Fruit fly (Drosophila melanogaster) whole organism, embryonic: Measurements from ENCODE around the gene CG31650.
A peak's percentile ranks its signal among the peaks of the same experiment; 100 is the strongest.

ENCODE experiments used
- CG1233 ChIP-seq: fragments of 200-800 bp; sonication (Bioruptor generic); optimal IDR thresholded peaks from 4 replicates; lab custom pipeline; 2018; ENCODE audit warnings: missing biosample characterization, mild to moderate bottlenecking, missing genetic modification characterization
- CG12391 ChIP-seq: fragments of 200-800 bp; sonication (Bioruptor generic); optimal IDR thresholded peaks from 3 replicates; lab custom pipeline; 2018; ENCODE audit warnings: missing biosample characterization, mild to moderate bottlenecking, missing genetic modification characterization, moderate library complexity
- CG12744 ChIP-seq: fragments of 200-800 bp; sonication (Bioruptor generic); optimal IDR thresholded peaks from 2 replicates; lab custom pipeline; 2016; ENCODE audit warnings: missing biosample characterization, missing genetic modification characterization
- CG13123 ChIP-seq: fragments of 200-800 bp; sonication (Bioruptor generic); optimal IDR thresholded peaks from 2 replicates; lab custom pipeline; 2016; ENCODE audit warnings: missing biosample characterization, missing genetic modification characterization
- CG14965 ChIP-seq: fragments of 200-800 bp; sonication (Bioruptor generic); optimal IDR thresholded peaks from 2 replicates; lab custom pipeline; 2016; ENCODE audit warnings: missing biosample characterization, missing genetic modification characterization, borderline replicate concordance
- CG17385 ChIP-seq: fragments of 200-800 bp; sonication (Bioruptor generic); optimal IDR thresholded peaks from 3 replicates; lab custom pipeline; 2018; ENCODE audit warnings: missing biosample characterization, mild to moderate bottlenecking, missing genetic modification characterization
- CG18764 ChIP-seq: fragments of 200-800 bp; sonication (Bioruptor generic); optimal IDR thresholded peaks from 3 replicates; lab custom pipeline; 2016; ENCODE audit warnings: missing biosample characterization, missing genetic modification characterization
- CG2116 ChIP-seq: fragments of 200-800 bp; sonication (Bioruptor generic); optimal IDR thresholded peaks from 3 replicates; lab custom pipeline; 2018; ENCODE audit warnings: missing biosample characterization, mild to moderate bottlenecking, missing genetic modification characterization
- CG2120 ChIP-seq: fragments of 200-800 bp; sonication (Bioruptor generic); optimal IDR thresholded peaks from 3 replicates; lab custom pipeline; 2016; ENCODE audit warnings: missing biosample characterization, missing genetic modification characterization
- CG3065 ChIP-seq: fragments of 200-800 bp; sonication (Bioruptor generic); optimal IDR thresholded peaks from 2 replicates; lab custom pipeline; 2016; ENCODE audit warnings: missing biosample characterization, missing genetic modification characterization
- CG32532 ChIP-seq: fragments of 200-800 bp; sonication (Bioruptor generic); IDR thresholded peaks from 2 replicates; pipeline ENCODE4 v1.3.6; 2022; ENCODE audit warnings: missing biosample characterization, missing genetic modification characterization
- CG3726 ChIP-seq: fragments of 200-800 bp; sonication (Bioruptor generic); IDR thresholded peaks from 3 replicates; pipeline ENCODE4, ENCODE4 v1.3.6; 2022; ENCODE audit warnings: missing biosample characterization, missing genetic modification characterization
- CG3847 ChIP-seq: fragments of 200-800 bp; sonication (Bioruptor generic); IDR thresholded peaks from 2 replicates; pipeline ENCODE4 v1.3.6; 2022; ENCODE audit warnings: missing biosample characterization, missing genetic modification characterization
- CG43689 ChIP-seq: fragments of 200-800 bp; sonication (Bioruptor generic); IDR thresholded peaks from 2 replicates; pipeline ENCODE4 v1.3.6; 2022; ENCODE audit warnings: missing biosample characterization, missing genetic modification characterization
- CG4424 ChIP-seq: fragments of 200-800 bp; sonication (Bioruptor generic); optimal IDR thresholded peaks from 3 replicates; lab custom pipeline; 2016; ENCODE audit warnings: missing biosample characterization, missing genetic modification characterization
- CG6254 ChIP-seq: fragments of 200-800 bp; sonication (Bioruptor generic); optimal IDR thresholded peaks from 3 replicates; lab custom pipeline; 2017; ENCODE audit warnings: mild to moderate bottlenecking, missing biosample characterization, missing genetic modification reagents, missing genetic modification characterization
- CG7839 ChIP-seq: fragments of 200-800 bp; sonication (Bioruptor generic); optimal IDR thresholded peaks from 3 replicates; lab custom pipeline; 2018; ENCODE audit warnings: missing biosample characterization, mild to moderate bottlenecking, missing genetic modification characterization, moderate library complexity
- CG7928 ChIP-seq: fragments of 200-800 bp; sonication (Bioruptor generic); optimal IDR thresholded peaks from 2 replicates; lab custom pipeline; 2017; ENCODE audit warnings: missing biosample characterization, mild to moderate bottlenecking, missing genetic modification characterization
- CHES-1-like ChIP-seq: fragments of 200-800 bp; sonication (Bioruptor generic); optimal IDR thresholded peaks from 2 replicates; lab custom pipeline; 2016; ENCODE audit warnings: missing biosample characterization, missing genetic modification characterization
- Doc3 ChIP-seq: fragments of 200-800 bp; sonication (Bioruptor generic); IDR thresholded peaks from 3 replicates; pipeline ENCODE4 v1.3.6; 2022; ENCODE audit warnings: missing biosample characterization, missing genetic modification characterization; ENCODE audit not compliant: partially characterized antibody
- Elba2 ChIP-seq: fragments of 200-800 bp; sonication (Bioruptor generic); optimal IDR thresholded peaks from 3 replicates; lab custom pipeline; 2016; ENCODE audit warnings: missing biosample characterization, missing genetic modification characterization
- HmgD ChIP-seq: fragments of 200-800 bp; sonication (Bioruptor generic); optimal IDR thresholded peaks from 3 replicates; lab custom pipeline; 2016; ENCODE audit warnings: missing biosample characterization, missing genetic modification characterization
- Lhr ChIP-seq: fragments of 200-800 bp; sonication (Bioruptor generic); optimal IDR thresholded peaks from 3 replicates; lab custom pipeline; 2017; ENCODE audit warnings: mild to moderate bottlenecking, missing biosample characterization, missing genetic modification reagents, missing genetic modification characterization
- MBD-R2 ChIP-seq: fragments of 200-800 bp; sonication (Bioruptor generic); IDR thresholded peaks from 2 replicates; pipeline ENCODE4 v1.3.6; 2022; ENCODE audit warnings: missing biosample characterization, missing genetic modification characterization
- MESR4 ChIP-seq: fragments of 200-800 bp; sonication (Bioruptor generic); optimal IDR thresholded peaks from 2 replicates; lab custom pipeline; 2018; ENCODE audit warnings: missing biosample characterization, mild to moderate bottlenecking, missing genetic modification characterization, moderate library complexity
- Mad ChIP-seq: fragments of 200-800 bp; sonication (Bioruptor generic); optimal IDR thresholded peaks from 2 replicates; lab custom pipeline; 2016; ENCODE audit warnings: missing biosample characterization, missing genetic modification characterization
- Six4 ChIP-seq: fragments of 200-800 bp; sonication (Bioruptor generic); optimal IDR thresholded peaks from 2 replicates; lab custom pipeline; 2016; ENCODE audit warnings: missing biosample characterization, missing genetic modification characterization
- Sry-β ChIP-seq: fragments of 200-800 bp; sonication (Bioruptor generic); optimal IDR thresholded peaks from 2 replicates; lab custom pipeline; 2018; ENCODE audit warnings: missing biosample characterization, mild to moderate bottlenecking, missing genetic modification characterization, moderate library complexity
- Trl ChIP-seq, 3 experiments: fragments of >200 bp in 2 of 3; fragments of 200-800 bp in 1 of 3; sonication (Bioruptor generic) in 1 of 3; optimal IDR thresholded peaks; 2 replicates in 1 of 3; 3 replicates in 2 of 3; lab custom pipeline; 2016 to 2017; ENCODE audit warnings: missing biosample characterization in 1 of 3, missing genetic modification characterization in 1 of 3
- ato ChIP-seq: fragments of 200-800 bp; sonication (Bioruptor generic); IDR thresholded peaks from 2 replicates; pipeline ENCODE4 v1.3.6; 2022; ENCODE audit warnings: missing biosample characterization, missing genetic modification characterization; ENCODE audit not compliant: partially characterized antibody
- bbx ChIP-seq: fragments of 200-800 bp; sonication (Bioruptor generic); IDR thresholded peaks from 2 replicates; pipeline ENCODE4 v1.3.6; 2022; ENCODE audit warnings: missing biosample characterization, missing genetic modification characterization; ENCODE audit not compliant: partially characterized antibody
- caup ChIP-seq: fragments of 200-800 bp; sonication (Bioruptor generic); optimal IDR thresholded peaks from 3 replicates; lab custom pipeline; 2017; ENCODE audit warnings: missing biosample characterization, mild to moderate bottlenecking, missing genetic modification characterization, moderate library complexity; ENCODE audit not compliant: severe bottlenecking
- chn ChIP-seq: fragments of 200-800 bp; sonication (Bioruptor generic); optimal IDR thresholded peaks from 2 replicates; lab custom pipeline; 2016; ENCODE audit warnings: missing biosample characterization, missing genetic modification characterization
- crp ChIP-seq, 2 experiments: fragments of 200-800 bp; sonication (Bioruptor generic); optimal IDR thresholded peaks; 2 replicates in 1 of 2; 3 replicates in 1 of 2; lab custom pipeline; 2017; ENCODE audit warnings: missing biosample characterization in 2 of 2, missing genetic modification characterization in 2 of 2, mild to moderate bottlenecking in 1 of 2, moderate library complexity in 1 of 2
- ftz-f1 ChIP-seq: fragments of 200-800 bp; sonication (Bioruptor generic); optimal IDR thresholded peaks from 2 replicates; lab custom pipeline; 2016; ENCODE audit warnings: missing biosample characterization, missing genetic modification characterization
- ham ChIP-seq: fragments of 200-800 bp; sonication (Bioruptor generic); IDR thresholded peaks from 2 replicates; pipeline ENCODE4 v1.3.6; 2022; ENCODE audit warnings: missing biosample characterization, missing genetic modification characterization
- hbn ChIP-seq: fragments of 200-800 bp; sonication (Bioruptor generic); IDR thresholded peaks from 2 replicates; pipeline ENCODE4 v1.3.6; 2022; ENCODE audit warnings: missing biosample characterization, missing genetic modification characterization; ENCODE audit not compliant: partially characterized antibody
- inv ChIP-seq: fragments of 200-800 bp; sonication (Bioruptor generic); IDR thresholded peaks from 2 replicates; pipeline ENCODE4 v1.3.6; 2022; ENCODE audit warnings: missing biosample characterization, missing genetic modification characterization; ENCODE audit not compliant: partially characterized antibody
- jigr1 ChIP-seq: fragments of 200-800 bp; sonication (Bioruptor generic); IDR thresholded peaks from 3 replicates; pipeline ENCODE4 v1.3.6; 2022; ENCODE audit warnings: missing biosample characterization, missing genetic modification characterization
- kni ChIP-seq: fragments of 200-800 bp; sonication (Bioruptor generic); optimal IDR thresholded peaks from 3 replicates; lab custom pipeline; 2017; ENCODE audit warnings: mild to moderate bottlenecking, missing biosample characterization, missing genetic modification reagents, missing genetic modification characterization
- lbe ChIP-seq: fragments of 200-800 bp; sonication (Bioruptor generic); optimal IDR thresholded peaks from 2 replicates; lab custom pipeline; 2016; ENCODE audit warnings: missing biosample characterization, mild to moderate bottlenecking, missing genetic modification characterization
- mam ChIP-seq: fragments of 200-800 bp; sonication (Bioruptor generic); optimal IDR thresholded peaks from 3 replicates; lab custom pipeline; 2016; ENCODE audit warnings: missing biosample characterization, missing genetic modification characterization
- pnt ChIP-seq: fragments of 200-800 bp; sonication (Bioruptor generic); optimal IDR thresholded peaks from 3 replicates; lab custom pipeline; 2016; ENCODE audit warnings: missing biosample characterization, missing genetic modification characterization
- prd ChIP-seq, 3 experiments: fragments of >200 bp in 2 of 3; fragments of 200-800 bp in 1 of 3; sonication (Bioruptor generic) in 1 of 3; optimal IDR thresholded peaks in 2 of 3; IDR thresholded peaks in 1 of 3; 2 replicates in 2 of 3; 3 replicates in 1 of 3; pipeline versions ENCODE4 v1.3.6 to Lab custom; 2017 to 2022; ENCODE audit warnings: missing biosample characterization in 1 of 3, missing genetic modification characterization in 1 of 3
- sd ChIP-seq: fragments of 200-800 bp; sonication (Bioruptor generic); optimal IDR thresholded peaks from 3 replicates; lab custom pipeline; 2018; ENCODE audit warnings: missing biosample characterization, mild to moderate bottlenecking, missing genetic modification characterization, moderate library complexity
- slbo ChIP-seq: fragments of 200-800 bp; sonication (Bioruptor generic); IDR thresholded peaks from 2 replicates; pipeline ENCODE4 v1.3.6; 2022; ENCODE audit warnings: missing biosample characterization, missing genetic modification characterization
- stc ChIP-seq: fragments of 200-800 bp; sonication (Bioruptor generic); IDR thresholded peaks from 2 replicates; pipeline ENCODE4 v1.3.6; 2022; ENCODE audit warnings: missing biosample characterization, missing genetic modification characterization
- tap ChIP-seq: fragments of 200-800 bp; optimal IDR thresholded peaks from 3 replicates; lab custom pipeline; 2019; ENCODE audit warnings: missing biosample characterization, mild to moderate bottlenecking, missing genetic modification characterization, moderate library complexity
- tio ChIP-seq: fragments of 200-800 bp; sonication (Bioruptor generic); optimal IDR thresholded peaks from 2 replicates; lab custom pipeline; 2017; ENCODE audit warnings: missing biosample characterization, missing genetic modification characterization, inconsistent platforms

Gene CG31650

DNA sequence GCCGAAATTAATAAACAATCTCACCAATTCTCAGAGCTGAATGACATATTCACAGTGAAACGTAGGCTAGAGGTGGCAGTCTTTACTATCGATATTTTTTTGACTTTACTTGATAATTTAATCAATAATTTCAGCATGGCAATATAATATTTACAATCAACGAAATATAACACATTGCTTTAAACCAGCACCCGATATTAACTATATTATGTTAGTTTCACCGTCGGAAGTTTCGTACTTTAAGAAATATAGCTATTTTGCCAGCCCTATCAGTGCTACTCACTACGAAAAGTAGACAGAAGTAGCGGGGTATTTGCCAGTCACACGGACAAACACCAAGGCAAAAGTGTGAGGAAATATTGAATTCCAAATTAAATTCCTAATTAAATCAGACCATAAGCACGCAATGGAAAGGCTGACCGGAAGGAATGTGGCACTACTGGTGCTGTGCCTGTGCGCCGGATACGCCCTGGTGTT lies 33.7 kb downstream of the CG31650 start, which contains the start of the genes CG31917, Tfb5 and SelT (continued):
- TF ChIP-seq CG3726 (GFP tag; lab: Robert Waterston, UW) (no peak), Trl (optimal IDR thresholded peaks at IDR 0.05; lab: Kevin White, UChicago) (no peak), Trl (GFP tag; optimal IDR thresholded peaks at IDR 0.05; lab: Kevin White, UChicago) (no peak), Sry-β (GFP tag; lab: Kevin White, UChicago) (peak; percentile 96), CG43689 (no peak), jigr1 (GFP tag; lab: Robert Waterston, UW) (no peak), CG12744 (GFP tag; lab: Kevin White, UChicago) (peak; percentile 40), CG3065 (no peak), CG6254 (GFP tag; lab: Kevin White, UChicago) (no peak), hbn (GFP tag; lab: Robert Waterston, UW) (peak; percentile 65), chn (peak; percentile 9), Doc3 (GFP tag; lab: Robert Waterston, UW) (peak; percentile 83), pnt (GFP tag; lab: Kevin White, UChicago) (no peak), lbe (GFP tag; lab: Kevin White, UChicago) (peak; percentile 48), CG12391 (peak; percentile 82), CHES-1-like (GFP tag; lab: Kevin White, UChicago) (peak; percentile 71), prd (optimal IDR thresholded peaks at IDR 0.05; lab: Kevin White, UChicago) (no peak), prd (GFP tag; IDR thresholded peaks at IDR 0.05; lab: Robert Waterston, UW) (peak; percentile 55; the same call in 2 of the 3 replicates), mam (GFP tag; lab: Kevin White, UChicago) (peak; percentile 68), slbo (GFP tag; lab: Robert Waterston, UW) (peak; percentile 71), MBD-R2 (GFP tag; lab: Robert Waterston, UW) (peak; percentile 93), CG4424 (GFP tag; lab: Kevin White, UChicago) (peak; percentile 52), ato (GFP tag; lab: Robert Waterston, UW) (no peak), CG7928 (GFP tag; lab: Kevin White, UChicago) (peak; percentile 46), ham (GFP tag; lab: Robert Waterston, UW) (no peak), tio (GFP tag; lab: Kevin White, UChicago) (no peak), CG7839 (tag; lab: Kevin White, UChicago) (peak; percentile 59), tap (tag; lab: Kevin White, UChicago) (no peak), Six4 (GFP tag; lab: Kevin White, UChicago) (no peak), CG17385 (GFP tag; lab: Kevin White, UChicago) (peak; percentile 20), ftz-f1 (GFP tag; lab: Kevin White, UChicago) (peak; percentile 67), kni (GFP tag; lab: Kevin White, UChicago) (no peak), sd (tag; lab: Kevin White, UChicago) (peak; percentile 91), Elba2 (GFP tag; lab: Kevin White, UChicago) (no peak), CG2116 (GFP tag; lab: Kevin White, UChicago) (peak; percentile 56), Mad (GFP tag; lab: Kevin White, UChicago) (peak; percentile 40), HmgD (GFP tag; lab: Kevin White, UChicago) (peak; percentile 62), CG14965 (GFP tag; lab: Kevin White, UChicago) (no peak), caup (GFP tag; lab: Kevin White, UChicago) (no peak), MESR4 (GFP tag; lab: Kevin White, UChicago) (peak; percentile 65), CG2120 (GFP tag; lab: Kevin White, UChicago) (peak; percentile 85), CG13123 (GFP tag; lab: Kevin White, UChicago) (no peak), CG1233 (GFP tag; lab: Kevin White, UChicago) (peak; percentile 46), crp (GFP tag; optimal IDR thresholded peaks at IDR 0.05; lab: Kevin White, UChicago) (no peak), inv (GFP tag; lab: Robert Waterston, UW) (peak; percentile 71), CG32532 (GFP tag; lab: Robert Waterston, UW) (peak; percentile 50; the same call in 1 of the 2 replicates), CG18764 (GFP tag; lab: Kevin White, UChicago) (no peak), stc (GFP tag; lab: Robert Waterston, UW) (no peak), CG3847 (peak; percentile 58), bbx (peak; percentile 39; the same call in 1 of the 2 replicates), Lhr (peak; percentile 28)
